Fruit fly (Drosophila melanogaster) whole organism, embryonic: Measurements from ENCODE around the gene CheA29a.

Experiments used
- Aef1 ChIP-seq: fragments of 200-800 bp; sonication (Bioruptor generic); IDR thresholded peaks from 3 replicates; pipeline ENCODE4 v1.3.6; 2022; ENCODE audit warnings: missing biosample characterization, missing genetic modification characterization
- CG10565 ChIP-seq: fragments of 200-800 bp; sonication (Bioruptor generic); optimal IDR thresholded peaks from 3 replicates; lab custom pipeline; 2016; ENCODE audit warnings: missing biosample characterization, mild to moderate bottlenecking, missing genetic modification characterization
- CG11504 ChIP-seq: fragments of 200-800 bp; sonication (Bioruptor generic); optimal IDR thresholded peaks from 3 replicates; lab custom pipeline; 2019; ENCODE audit warnings: missing biosample characterization, mild to moderate bottlenecking, missing genetic modification characterization, moderate library complexity
- CG11695 ChIP-seq: fragments of 200-800 bp; sonication (Bioruptor generic); IDR thresholded peaks from 3 replicates; pipeline ENCODE4 v1.3.6; 2022; ENCODE audit warnings: missing biosample characterization, missing genetic modification characterization
- CG12155 ChIP-seq: fragments of 200-800 bp; sonication (Bioruptor generic); optimal IDR thresholded peaks from 3 replicates; lab custom pipeline; 2016; ENCODE audit warnings: missing biosample characterization, missing genetic modification characterization
- CG13123 ChIP-seq: fragments of 200-800 bp; sonication (Bioruptor generic); optimal IDR thresholded peaks from 2 replicates; lab custom pipeline; 2016; ENCODE audit warnings: missing biosample characterization, missing genetic modification characterization
- CG13775 ChIP-seq: fragments of 200-800 bp; sonication (Bioruptor generic); optimal IDR thresholded peaks from 3 replicates; lab custom pipeline; 2017; ENCODE audit warnings: missing biosample characterization, mild to moderate bottlenecking, missing genetic modification characterization
- CG13894 ChIP-seq: fragments of 200-800 bp; sonication (Bioruptor generic); optimal IDR thresholded peaks from 3 replicates; lab custom pipeline; 2018; ENCODE audit warnings: missing biosample characterization, mild to moderate bottlenecking, missing genetic modification characterization, moderate library complexity
- CG14050 ChIP-seq: fragments of 200-800 bp; sonication (Bioruptor generic); IDR thresholded peaks from 3 replicates; pipeline ENCODE4 v1.3.6; 2022; ENCODE audit warnings: missing biosample characterization, missing genetic modification characterization
- CG15601 ChIP-seq: fragments of 200-800 bp; sonication (Bioruptor generic); optimal IDR thresholded peaks from 3 replicates; lab custom pipeline; 2019; ENCODE audit warnings: missing biosample characterization, mild to moderate bottlenecking, missing genetic modification characterization, moderate library complexity
- CG17568 ChIP-seq: fragments of 200-800 bp; sonication (Bioruptor generic); optimal IDR thresholded peaks from 2 replicates; lab custom pipeline; 2018; ENCODE audit warnings: missing biosample characterization, mild to moderate bottlenecking, missing genetic modification characterization, moderate library complexity
- CG17912 ChIP-seq: fragments of 200-800 bp; sonication (Bioruptor generic); optimal IDR thresholded peaks from 2 replicates; lab custom pipeline; 2018; ENCODE audit warnings: missing biosample characterization, mild to moderate bottlenecking, missing genetic modification characterization
- CG18599 ChIP-seq: fragments of 200-800 bp; sonication (Bioruptor generic); optimal IDR thresholded peaks from 3 replicates; lab custom pipeline; 2017; ENCODE audit warnings: missing biosample characterization, missing genetic modification characterization, mild to moderate bottlenecking, moderate library complexity, missing genetic modification reagents
- CG2712 ChIP-seq: fragments of 200-800 bp; optimal IDR thresholded peaks from 3 replicates; lab custom pipeline; 2019; ENCODE audit warnings: missing biosample characterization, mild to moderate bottlenecking, missing genetic modification characterization, moderate library complexity
- CG31441 ChIP-seq: fragments of 200-800 bp; sonication (Bioruptor generic); IDR thresholded peaks from 2 replicates; pipeline ENCODE4 v1.3.6; 2022; ENCODE audit warnings: missing biosample characterization, missing genetic modification characterization
- CG34224 ChIP-seq: fragments of 200-800 bp; sonication (Bioruptor generic); IDR thresholded peaks from 3 replicates; pipeline ENCODE4 v1.3.6; 2022; ENCODE audit warnings: missing biosample characterization, missing genetic modification characterization; ENCODE audit not compliant: partially characterized antibody
- CG3838 ChIP-seq: fragments of 200-800 bp; sonication (Bioruptor generic); optimal IDR thresholded peaks from 3 replicates; lab custom pipeline; 2016; ENCODE audit warnings: missing biosample characterization, missing genetic modification characterization
- CG6175 ChIP-seq: fragments of 200-800 bp; sonication (Bioruptor generic); IDR thresholded peaks from 3 replicates; pipeline ENCODE4 v1.3.6; 2022; ENCODE audit warnings: missing biosample characterization, missing genetic modification characterization
- CG7839 ChIP-seq: fragments of 200-800 bp; sonication (Bioruptor generic); optimal IDR thresholded peaks from 3 replicates; lab custom pipeline; 2018; ENCODE audit warnings: missing biosample characterization, mild to moderate bottlenecking, missing genetic modification characterization, moderate library complexity
- CG8388 ChIP-seq: fragments of 200-800 bp; sonication (Bioruptor generic); optimal IDR thresholded peaks from 2 replicates; lab custom pipeline; 2019; ENCODE audit warnings: missing biosample characterization, mild to moderate bottlenecking, missing genetic modification characterization, moderate library complexity
- CTCF ChIP-seq: fragments of 200-800 bp; sonication (Bioruptor generic); optimal IDR thresholded peaks from 2 replicates; lab custom pipeline; 2017; ENCODE audit warnings: missing biosample characterization, mild to moderate bottlenecking, missing genetic modification characterization, moderate library complexity
- Dad ChIP-seq: fragments of 200-800 bp; sonication (Bioruptor generic); optimal IDR thresholded peaks from 3 replicates; lab custom pipeline; 2016; ENCODE audit warnings: missing biosample characterization, missing genetic modification characterization
- Eip74EF ChIP-seq, 2 experiments: fragments of 200-800 bp in 1 of 2; fragments of >200 bp in 1 of 2; sonication (Bioruptor generic) in 1 of 2; optimal IDR thresholded peaks; 2 replicates each; lab custom pipeline; 2017 to 2019; ENCODE audit warnings: missing biosample characterization in 2 of 2, missing genetic modification characterization in 2 of 2, mild to moderate bottlenecking in 1 of 2, moderate library complexity in 1 of 2
- Fer3 ChIP-seq: fragments of 200-800 bp; sonication (Bioruptor generic); optimal IDR thresholded peaks from 2 replicates; lab custom pipeline; 2018; ENCODE audit warnings: missing biosample characterization, mild to moderate bottlenecking, missing genetic modification characterization, moderate library complexity
- HLH54F ChIP-seq: fragments of 200-800 bp; sonication (Bioruptor generic); optimal IDR thresholded peaks from 3 replicates; lab custom pipeline; 2016; ENCODE audit warnings: missing biosample characterization, missing genetic modification characterization
- Myb ChIP-seq: fragments of 200-800 bp; sonication (Bioruptor generic); optimal IDR thresholded peaks from 2 replicates; lab custom pipeline; 2016; ENCODE audit warnings: missing biosample characterization, missing genetic modification characterization
- Sin3A ChIP-seq: fragments of >200 bp; optimal IDR thresholded peaks from 2 replicates; lab custom pipeline; 2018
- bab2 ChIP-seq: fragments of 200-800 bp; sonication (Bioruptor generic); optimal IDR thresholded peaks from 2 replicates; lab custom pipeline; 2016; ENCODE audit warnings: missing biosample characterization, missing genetic modification characterization
- bsh ChIP-seq, 2 experiments: fragments of 200-800 bp; sonication (Bioruptor generic); optimal IDR thresholded peaks; 2 replicates each; lab custom pipeline; 2017 to 2018; ENCODE audit warnings: mild to moderate bottlenecking in 2 of 2, missing biosample characterization in 2 of 2, missing genetic modification characterization in 2 of 2, moderate library complexity in 1 of 2
- chif ChIP-seq, 2 experiments: fragments of 200-800 bp; sonication (Bioruptor generic); optimal IDR thresholded peaks; 3 replicates each; lab custom pipeline; 2016; ENCODE audit warnings: missing biosample characterization in 2 of 2, missing genetic modification characterization in 2 of 2
- ci ChIP-seq: fragments of 200-800 bp; sonication (Bioruptor generic); IDR thresholded peaks from 3 replicates; pipeline ENCODE4 v1.3.6; 2022; ENCODE audit warnings: missing biosample characterization, missing genetic modification characterization
- cwo ChIP-seq: fragments of 200-800 bp; sonication (Bioruptor generic); optimal IDR thresholded peaks from 3 replicates; lab custom pipeline; 2017; ENCODE audit warnings: missing biosample characterization, missing genetic modification characterization, mild to moderate bottlenecking, moderate library complexity, missing genetic modification reagents
- dmrt99B ChIP-seq: fragments of 200-800 bp; sonication (Bioruptor generic); optimal IDR thresholded peaks from 2 replicates; lab custom pipeline; 2018; ENCODE audit warnings: missing biosample characterization, mild to moderate bottlenecking, missing genetic modification characterization, moderate library complexity
- ems ChIP-seq: fragments of 200-800 bp; sonication (Bioruptor generic); optimal IDR thresholded peaks from 3 replicates; lab custom pipeline; 2016; ENCODE audit warnings: missing biosample characterization, missing genetic modification characterization
- fu2 ChIP-seq: fragments of 200-800 bp; sonication (Bioruptor generic); optimal IDR thresholded peaks from 2 replicates; lab custom pipeline; 2016; ENCODE audit warnings: missing biosample characterization, missing genetic modification characterization
- jigr1 ChIP-seq: fragments of 200-800 bp; sonication (Bioruptor generic); IDR thresholded peaks from 3 replicates; pipeline ENCODE4 v1.3.6; 2022; ENCODE audit warnings: missing biosample characterization, missing genetic modification characterization
- kni ChIP-seq: fragments of 200-800 bp; sonication (Bioruptor generic); optimal IDR thresholded peaks from 3 replicates; lab custom pipeline; 2017; ENCODE audit warnings: mild to moderate bottlenecking, missing biosample characterization, missing genetic modification reagents, missing genetic modification characterization
- pan ChIP-seq, 4 experiments: fragments of >200 bp in 3 of 4; fragments of 200-800 bp in 1 of 4; sonication (Bioruptor generic) in 1 of 4; optimal IDR thresholded peaks in 3 of 4; IDR thresholded peaks in 1 of 4; 2 replicates each; pipeline versions ENCODE4 v1.3.6 to Lab custom; 2017 to 2022; ENCODE audit warnings: missing biosample characterization in 2 of 4, missing genetic modification characterization in 2 of 4, mixed read lengths in 1 of 4
- psq ChIP-seq: fragments of 200-800 bp; sonication (Bioruptor generic); optimal IDR thresholded peaks from 2 replicates; lab custom pipeline; 2017; ENCODE audit warnings: missing biosample characterization, missing genetic modification characterization
- pzg ChIP-seq: fragments of 200-800 bp; sonication (Bioruptor generic); optimal IDR thresholded peaks from 3 replicates; lab custom pipeline; 2018; ENCODE audit warnings: missing biosample characterization, mild to moderate bottlenecking, missing genetic modification characterization, moderate library complexity
- sc ChIP-seq, 3 experiments: fragments of >200 bp in 2 of 3; fragments of 200-800 bp in 1 of 3; sonication (Bioruptor generic) in 1 of 3; optimal IDR thresholded peaks; 2 replicates in 2 of 3; 3 replicates in 1 of 3; lab custom pipeline; 2017; ENCODE audit warnings: mild to moderate bottlenecking in 1 of 3, missing biosample characterization in 1 of 3, missing genetic modification characterization in 1 of 3, missing genetic modification reagents in 1 of 3
- shn ChIP-seq: fragments of 200-800 bp; sonication (Bioruptor generic); optimal IDR thresholded peaks from 3 replicates; lab custom pipeline; 2016; ENCODE audit warnings: missing biosample characterization, missing genetic modification characterization
- so ChIP-seq: fragments of 200-800 bp; sonication (Bioruptor generic); IDR thresholded peaks from 3 replicates; pipeline ENCODE4 v1.3.6; 2022; ENCODE audit warnings: missing biosample characterization, missing genetic modification characterization
- stc ChIP-seq: fragments of 200-800 bp; sonication (Bioruptor generic); IDR thresholded peaks from 2 replicates; pipeline ENCODE4 v1.3.6; 2022; ENCODE audit warnings: missing biosample characterization, missing genetic modification characterization
- tgo ChIP-seq: fragments of 200-800 bp; sonication (Bioruptor generic); IDR thresholded peaks from 3 replicates; pipeline ENCODE4 v1.3.6; 2022; ENCODE audit warnings: missing biosample characterization, missing genetic modification characterization
- trh ChIP-seq: fragments of 200-800 bp; sonication (Bioruptor generic); optimal IDR thresholded peaks from 2 replicates; lab custom pipeline; 2016; ENCODE audit warnings: missing biosample characterization, missing genetic modification characterization
- twi ChIP-seq: fragments of 200-800 bp; optimal IDR thresholded peaks from 2 replicates; lab custom pipeline; 2019; ENCODE audit warnings: missing biosample characterization, mild to moderate bottlenecking, missing genetic modification characterization, moderate library complexity
- vnd ChIP-seq: fragments of 200-800 bp; sonication (Bioruptor generic); IDR thresholded peaks from 3 replicates; pipeline ENCODE4 v1.3.6; 2022; ENCODE audit warnings: missing biosample characterization, missing genetic modification characterization; ENCODE audit not compliant: partially characterized antibody
- vvl ChIP-seq: fragments of 200-800 bp; sonication (Bioruptor generic); IDR thresholded peaks from 2 replicates; pipeline ENCODE4 v1.3.6; 2022; ENCODE audit warnings: missing biosample characterization, missing genetic modification characterization

Gene CheA29a

DNA sequence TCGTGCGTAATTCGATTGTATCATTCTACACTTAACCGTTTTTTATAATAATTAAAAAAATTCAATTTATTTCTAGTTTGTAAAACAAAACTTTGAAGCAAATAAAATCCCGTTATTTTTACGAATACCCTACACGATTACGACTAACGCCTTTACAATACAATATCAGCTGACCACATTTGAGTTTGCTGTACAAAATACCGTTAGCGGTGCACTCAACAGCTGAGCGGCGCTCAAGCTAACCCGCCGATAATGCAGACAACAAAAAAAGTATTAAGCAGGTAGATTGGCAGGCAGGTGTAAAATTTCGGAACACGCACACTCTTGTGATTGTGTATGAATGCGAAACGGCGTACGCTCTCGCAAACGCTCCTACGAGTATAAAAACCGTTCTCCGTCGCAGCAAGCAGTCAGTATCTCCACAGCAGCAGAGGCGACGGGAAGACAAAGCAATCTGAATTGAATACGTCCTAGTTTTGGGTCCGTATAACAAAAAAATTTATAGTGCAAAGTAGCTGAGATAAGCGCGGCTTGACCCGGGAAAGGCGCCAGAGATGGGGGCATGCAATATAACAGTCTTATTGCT, 44.7 kb downstream of the CheA29a start, which contains the start of gene Acer (continued):
- no peak for TF ChIP-seq cwo (GFP tag; lab: Kevin White, UChicago)
- no peak; the same call in 2 of the 3 replicates for TF ChIP-seq tgo (GFP tag; lab: Robert Waterston, UW)
- TF ChIP-seq CG13775 (GFP tag; lab: Kevin White, UChicago) = no peak
- no peak for TF ChIP-seq CG13894 (tag; lab: Kevin White, UChicago)
- no peak for TF ChIP-seq chif (GFP tag; optimal IDR thresholded peaks at IDR 0.05; lab: Kevin White, UChicago)
- TF ChIP-seq Sin3A = no peak
- TF ChIP-seq CG13123 = no peak
- TF ChIP-seq sc (optimal IDR thresholded peaks at IDR 0.05; lab: Kevin White, UChicago) = no peak
- no peak for TF ChIP-seq sc (GFP tag; optimal IDR thresholded peaks at IDR 0.05; lab: Kevin White, UChicago)
- peak; percentile 25; the same call in 1 of the 3 replicates for TF ChIP-seq CG34224 (GFP tag; lab: Robert Waterston, UW)
- no peak for TF ChIP-seq CTCF (GFP tag; lab: Kevin White, UChicago)
- no peak for TF ChIP-seq dmrt99B (tag; lab: Kevin White, UChicago)
- no peak for TF ChIP-seq CG7839
- peak; percentile 73 for TF ChIP-seq kni (GFP tag; lab: Kevin White, UChicago)
- 0 out of 3 replicates have a peak, but pooled peaks have one; percentile 57 for TF ChIP-seq ci (GFP tag; lab: Robert Waterston, UW)
- TF ChIP-seq so (GFP tag; lab: Robert Waterston, UW) = no peak
- TF ChIP-seq CG8388 (GFP tag; lab: Kevin White, UChicago) = no peak
- 0 out of 2 replicates have a peak, but pooled peaks have one; percentile 25 for TF ChIP-seq CG31441
- no peak for TF ChIP-seq ems (GFP tag; lab: Kevin White, UChicago)
- TF ChIP-seq trh = no peak
- no peak; the same call in 2 of the 3 replicates for TF ChIP-seq CG11695 (GFP tag; lab: Robert Waterston, UW)
- TF ChIP-seq HLH54F (GFP tag; lab: Kevin White, UChicago) = no peak
- TF ChIP-seq fu2 (GFP tag; lab: Kevin White, UChicago) = no peak
- TF ChIP-seq CG17568 (GFP tag; lab: Kevin White, UChicago) = no peak
- no peak for TF ChIP-seq CG10565 (GFP tag; lab: Kevin White, UChicago)
- no peak for TF ChIP-seq stc
- TF ChIP-seq CG11504 (tag; lab: Kevin White, UChicago) = no peak
- peak; percentile 30 for TF ChIP-seq CG2712
- TF ChIP-seq CG15601 (tag; lab: Kevin White, UChicago) = no peak
- no peak for TF ChIP-seq pan (optimal IDR thresholded peaks at IDR 0.05; lab: Kevin White, UChicago)
- peak in 1 of 2 experiments; percentile 23 for TF ChIP-seq pan (GFP tag; optimal IDR thresholded peaks at IDR 0.05 in 1 of 2, IDR thresholded peaks at IDR 0.05 in 1 of 2)
- TF ChIP-seq Dad (GFP tag; lab: Kevin White, UChicago) = no peak
- TF ChIP-seq CG17912 (GFP tag; lab: Kevin White, UChicago) = no peak
- no peak for TF ChIP-seq CG12155 (GFP tag; lab: Kevin White, UChicago)
- TF ChIP-seq jigr1 (GFP tag; lab: Robert Waterston, UW) = no peak
- no peak for TF ChIP-seq vnd (GFP tag; lab: Robert Waterston, UW)
- TF ChIP-seq psq (GFP tag; lab: Kevin White, UChicago) = no peak
- no peak for TF ChIP-seq shn (GFP tag; lab: Kevin White, UChicago)
- no peak for TF ChIP-seq Aef1 (GFP tag; lab: Robert Waterston, UW)
- TF ChIP-seq Eip74EF (GFP tag; optimal IDR thresholded peaks at IDR 0.05; lab: Kevin White, UChicago) = no peak
- no peak for TF ChIP-seq Fer3 (tag; lab: Kevin White, UChicago)
- TF ChIP-seq CG14050 (GFP tag; lab: Robert Waterston, UW) = no peak
- peak; percentile 24 for TF ChIP-seq pzg (GFP tag; lab: Kevin White, UChicago)
- TF ChIP-seq CG6175 (GFP tag; lab: Robert Waterston, UW) = no peak
- TF ChIP-seq CG3838 (GFP tag; lab: Kevin White, UChicago) = no peak
- no peak for TF ChIP-seq bab2
- no peak for TF ChIP-seq CG18599
- peak; percentile 37 for TF ChIP-seq Myb (GFP tag; lab: Kevin White, UChicago)
- TF ChIP-seq twi (tag; lab: Kevin White, UChicago) = no peak
- TF ChIP-seq bsh (GFP tag; optimal IDR thresholded peaks at IDR 0.05; lab: Kevin White, UChicago) = no peak
- TF ChIP-seq vvl = no peak
